Fruit fly (Drosophila melanogaster) whole organism: ENCODE measurements around the gene GstD3.

ENCODE experiments used
- CG8478 ChIP-seq: fragments of >200 bp; optimal IDR thresholded peaks from 2 replicates; lab custom pipeline; 2018; ENCODE audit warnings: inconsistent platforms
- Dll ChIP-seq: fragments of >200 bp; optimal IDR thresholded peaks from 2 replicates; lab custom pipeline; 2017
- EcR ChIP-seq, 2 experiments: fragments of >200 bp; optimal IDR thresholded peaks; 2 replicates each; lab custom pipeline; 2017; ENCODE audit warnings: missing biosample characterization in 2 of 2, missing genetic modification characterization in 2 of 2, missing genetic modification reagents in 2 of 2
- pan ChIP-seq: fragments of >200 bp; optimal IDR thresholded peaks from 2 replicates; lab custom pipeline; 2017
- psq ChIP-seq: fragments of >200 bp; optimal IDR thresholded peaks from 2 replicates; lab custom pipeline; 2017
- usp ChIP-seq: fragments of >200 bp; optimal IDR thresholded peaks from 2 replicates; lab custom pipeline; 2017; ENCODE audit warnings: missing biosample characterization, missing genetic modification characterization, mixed read lengths

The GstD3 gene

dm6 chr3R:12372800-12373199 is at the start of gene GstD3:
Gene GstD3 (plus strand): TSS chr3R:12373068.
- no peak for TF ChIP-seq Dll
- no peak for TF ChIP-seq pan (lab: Kevin White, UChicago)
- TF ChIP-seq CG8478 (lab: Kevin White, UChicago) = no peak
- TF ChIP-seq EcR (GFP tag; optimal IDR thresholded peaks at IDR 0.05; lab: Kevin White, UChicago) = no peak

dm6 chr3R:12323221-12323620 is 49.6 kb upstream of the GstD3 start, which contains the start of gene CG10013:
Gene CG10013 (plus strand): TSS chr3R:12323521.
- no peak for TF ChIP-seq pan (lab: Kevin White, UChicago)
- TF ChIP-seq Dll = no peak
- TF ChIP-seq CG8478 (lab: Kevin White, UChicago) = no peak
- TF ChIP-seq EcR (GFP tag; optimal IDR thresholded peaks at IDR 0.05; lab: Kevin White, UChicago) = no peak
- TF ChIP-seq usp (GFP tag; lab: Kevin White, UChicago) = no peak
- TF ChIP-seq psq (lab: Kevin White, UChicago) = no peak

dm6 chr3R:12326855-12327254 is 46.0 kb upstream of the GstD3 start:
- TF ChIP-seq psq (lab: Kevin White, UChicago) = no peak
- no peak for TF ChIP-seq EcR (GFP tag; optimal IDR thresholded peaks at IDR 0.05; lab: Kevin White, UChicago)
- TF ChIP-seq Dll = no peak
- TF ChIP-seq pan (lab: Kevin White, UChicago) = no peak
- no peak for TF ChIP-seq usp (GFP tag; lab: Kevin White, UChicago)
- TF ChIP-seq CG8478 (lab: Kevin White, UChicago) = no peak

dm6 chr3R:12329827-12330226 is 43.0 kb upstream of the GstD3 start:
- TF ChIP-seq pan (lab: Kevin White, UChicago) (no peak), CG8478 (lab: Kevin White, UChicago) (no peak), psq (lab: Kevin White, UChicago) (no peak), Dll (no peak), EcR (GFP tag; optimal IDR thresholded peaks at IDR 0.05; lab: Kevin White, UChicago) (no peak), usp (GFP tag; lab: Kevin White, UChicago) (no peak)

dm6 chr3R:12341374-12341773 is 31.5 kb upstream of the GstD3 start, which contains the start of gene Sgsf:
Gene Sgsf (plus strand): TSS chr3R:12341674.
- TF ChIP-seq CG8478 (lab: Kevin White, UChicago) (no peak), pan (lab: Kevin White, UChicago) (no peak), Dll (no peak), EcR (GFP tag; optimal IDR thresholded peaks at IDR 0.05; lab: Kevin White, UChicago) (no peak), usp (GFP tag; lab: Kevin White, UChicago) (no peak), psq (lab: Kevin White, UChicago) (no peak)

dm6 chr3R:12344914-12345549 is 27.8 kb upstream of the GstD3 start:
- TF ChIP-seq psq (lab: Kevin White, UChicago) (no peak), pan (lab: Kevin White, UChicago) (no peak), EcR (GFP tag; optimal IDR thresholded peaks at IDR 0.05; lab: Kevin White, UChicago) (no peak), usp (GFP tag; lab: Kevin White, UChicago) (no peak), Dll (no peak), CG8478 (lab: Kevin White, UChicago) (no peak)

- TF ChIP-seq psq (lab: Kevin White, UChicago) (no peak), EcR (GFP tag; optimal IDR thresholded peaks at IDR 0.05; lab: Kevin White, UChicago) (no peak), CG8478 (lab: Kevin White, UChicago) (no peak), pan (lab: Kevin White, UChicago) (no peak), Dll (no peak), usp (GFP tag; lab: Kevin White, UChicago) (no peak)
These were observed 26.9 kb upstream of the GstD3 start for dm6 chr3R:12345989-12346388.

- TF ChIP-seq Dll (no peak), usp (GFP tag; lab: Kevin White, UChicago) (no peak)
These were observed 25.2 kb upstream of the GstD3 start for dm6 chr3R:12347659-12348058.

dm6 chr3R:12350497-12350896 is 22.4 kb upstream of the GstD3 start, which contains the start of gene CG10038:
Gene CG10038 (minus strand): TSS chr3R:12350644.
- TF ChIP-seq psq (lab: Kevin White, UChicago) = no peak

dm6 chr3R:12352003-12352402 is 20.9 kb upstream of the GstD3 start, which contains the start of gene CG10041:
Gene CG10041 (minus strand): TSS chr3R:12352103.
- TF ChIP-seq usp (GFP tag; lab: Kevin White, UChicago) (no peak), Dll (no peak), CG8478 (lab: Kevin White, UChicago) (no peak), EcR (GFP tag; optimal IDR thresholded peaks at IDR 0.05; lab: Kevin White, UChicago) (no peak), psq (lab: Kevin White, UChicago) (no peak), pan (lab: Kevin White, UChicago) (no peak)

dm6 chr3R:12356044-12356443 is 16.8 kb upstream of the GstD3 start, which contains the start of gene MBD-R2:
Gene MBD-R2 (minus strand): TSS chr3R:12356265.
- no peak for TF ChIP-seq CG8478 (lab: Kevin White, UChicago)
- no peak for TF ChIP-seq psq (lab: Kevin White, UChicago)
- no peak for TF ChIP-seq EcR (GFP tag; optimal IDR thresholded peaks at IDR 0.05; lab: Kevin White, UChicago)
- no peak for TF ChIP-seq usp (GFP tag; lab: Kevin White, UChicago)
- no peak for TF ChIP-seq Dll
- TF ChIP-seq pan (lab: Kevin White, UChicago) = no peak

dm6 chr3R:12359837-12360236 is 13.0 kb upstream of the GstD3 start, which contains the start of gene CG4115:
Gene CG4115 (plus strand): TSS chr3R:12360008.
- TF ChIP-seq usp (GFP tag; lab: Kevin White, UChicago) (no peak), EcR (GFP tag; optimal IDR thresholded peaks at IDR 0.05; lab: Kevin White, UChicago) (no peak), psq (lab: Kevin White, UChicago) (no peak), CG8478 (lab: Kevin White, UChicago) (no peak), pan (lab: Kevin White, UChicago) (no peak), Dll (no peak)
